Fruit fly (Drosophila melanogaster) whole organism, embryonic: ENCODE data around the gene fzy.
A peak's percentile ranks its signal among the peaks of the same experiment; 100 is the strongest.

ENCODE experiments used
- C15 ChIP-seq: fragments of 200-800 bp; sonication (Bioruptor generic); IDR thresholded peaks from 3 replicates; pipeline ENCODE4 v1.3.6; 2022; ENCODE audit warnings: missing biosample characterization, missing genetic modification characterization
- CG1024 ChIP-seq: fragments of 200-800 bp; sonication (Bioruptor generic); IDR thresholded peaks from 2 replicates; pipeline ENCODE4 v1.3.6; 2022; ENCODE audit warnings: missing biosample characterization, missing genetic modification characterization
- CG11560 ChIP-seq: fragments of 200-800 bp; sonication (Bioruptor generic); IDR thresholded peaks from 3 replicates; pipeline ENCODE4 v1.3.6; 2022; ENCODE audit warnings: missing biosample characterization, missing genetic modification characterization
- CG11696 ChIP-seq: fragments of 200-800 bp; sonication (Bioruptor generic); IDR thresholded peaks from 2 replicates; pipeline ENCODE4 v1.3.6; 2022; ENCODE audit warnings: missing biosample characterization, missing genetic modification characterization
- CG12219 ChIP-seq: fragments of 200-800 bp; sonication (Bioruptor generic); optimal IDR thresholded peaks from 3 replicates; lab custom pipeline; 2018; ENCODE audit warnings: missing biosample characterization, mild to moderate bottlenecking, missing genetic modification characterization
- CG12942 ChIP-seq: fragments of 200-800 bp; sonication (Bioruptor generic); optimal IDR thresholded peaks from 3 replicates; lab custom pipeline; 2016; ENCODE audit warnings: missing biosample characterization, missing genetic modification characterization
- CG13296 ChIP-seq: fragments of 200-800 bp; sonication (Bioruptor generic); optimal IDR thresholded peaks from 3 replicates; lab custom pipeline; 2018; ENCODE audit warnings: missing biosample characterization, mild to moderate bottlenecking, missing genetic modification characterization
- CG15479 ChIP-seq: fragments of 200-800 bp; sonication (Bioruptor generic); optimal IDR thresholded peaks from 3 replicates; lab custom pipeline; 2019; ENCODE audit warnings: missing biosample characterization, mild to moderate bottlenecking, missing genetic modification characterization, moderate library complexity
- CG30403 ChIP-seq: fragments of 200-800 bp; sonication (Bioruptor generic); optimal IDR thresholded peaks from 3 replicates; lab custom pipeline; 2016; ENCODE audit warnings: missing biosample characterization, missing genetic modification characterization
- CG34376 ChIP-seq: fragments of 200-800 bp; sonication (Bioruptor generic); optimal IDR thresholded peaks from 2 replicates; lab custom pipeline; 2018; ENCODE audit warnings: missing biosample characterization, mild to moderate bottlenecking, missing genetic modification characterization
- CG4424 ChIP-seq: fragments of 200-800 bp; sonication (Bioruptor generic); optimal IDR thresholded peaks from 3 replicates; lab custom pipeline; 2016; ENCODE audit warnings: missing biosample characterization, missing genetic modification characterization
- CG7839 ChIP-seq: fragments of 200-800 bp; sonication (Bioruptor generic); optimal IDR thresholded peaks from 3 replicates; lab custom pipeline; 2018; ENCODE audit warnings: missing biosample characterization, mild to moderate bottlenecking, missing genetic modification characterization, moderate library complexity
- CG8478 ChIP-seq: fragments of >200 bp; optimal IDR thresholded peaks from 2 replicates; lab custom pipeline; 2018
- CG9817 ChIP-seq: fragments of 200-800 bp; sonication (Bioruptor generic); optimal IDR thresholded peaks from 2 replicates; lab custom pipeline; 2018; ENCODE audit warnings: missing biosample characterization, mild to moderate bottlenecking, missing genetic modification characterization, moderate library complexity
- D19B ChIP-seq: fragments of 200-800 bp; sonication (Bioruptor generic); optimal IDR thresholded peaks from 2 replicates; lab custom pipeline; 2017; ENCODE audit warnings: missing biosample characterization, mild to moderate bottlenecking, missing genetic modification characterization
- Dll ChIP-seq: fragments of 200-800 bp; sonication (Bioruptor generic); IDR thresholded peaks from 4 replicates; pipeline ENCODE4 v1.3.6; 2022; ENCODE audit warnings: missing biosample characterization, missing genetic modification characterization; ENCODE audit not compliant: partially characterized antibody
- Eip74EF ChIP-seq, 2 experiments: fragments of 200-800 bp in 1 of 2; fragments of >200 bp in 1 of 2; sonication (Bioruptor generic) in 1 of 2; optimal IDR thresholded peaks; 2 replicates each; lab custom pipeline; 2017 to 2019; ENCODE audit warnings: missing biosample characterization in 2 of 2, missing genetic modification characterization in 2 of 2, mild to moderate bottlenecking in 1 of 2, moderate library complexity in 1 of 2
- GATAe ChIP-seq: fragments of 200-800 bp; sonication (Bioruptor generic); conservative IDR thresholded peaks from 2 replicates; pipeline ENCODE4 v1.3.6; 2022; ENCODE audit warnings: missing biosample characterization, missing genetic modification characterization
- HHEX ChIP-seq: fragments of 200-800 bp; sonication (Bioruptor generic); optimal IDR thresholded peaks from 3 replicates; lab custom pipeline; 2017; ENCODE audit warnings: missing biosample characterization, mild to moderate bottlenecking, missing genetic modification characterization, missing genetic modification reagents
- HLHmδ ChIP-seq: fragments of 200-800 bp; sonication (Bioruptor generic); optimal IDR thresholded peaks from 2 replicates; lab custom pipeline; 2018; ENCODE audit warnings: missing biosample characterization, mild to moderate bottlenecking, missing genetic modification characterization, moderate library complexity
- Lim3 ChIP-seq: fragments of 200-800 bp; sonication (Bioruptor generic); IDR thresholded peaks from 2 replicates; pipeline ENCODE4 v1.3.6; 2022; ENCODE audit warnings: missing biosample characterization, missing genetic modification characterization
- MBD-R2 ChIP-seq: fragments of 200-800 bp; sonication (Bioruptor generic); IDR thresholded peaks from 2 replicates; pipeline ENCODE4 v1.3.6; 2022; ENCODE audit warnings: missing biosample characterization, missing genetic modification characterization
- NC2β ChIP-seq: fragments of 200-800 bp; sonication (Bioruptor generic); optimal IDR thresholded peaks from 2 replicates; lab custom pipeline; 2016; ENCODE audit warnings: missing biosample characterization, missing genetic modification characterization
- NFAT ChIP-seq: fragments of 200-800 bp; sonication (Bioruptor generic); IDR thresholded peaks from 2 replicates; pipeline ENCODE4 v1.3.6; 2022; ENCODE audit warnings: missing biosample characterization, missing genetic modification characterization
- Nf-YA ChIP-seq: fragments of 200-800 bp; sonication (Bioruptor generic); IDR thresholded peaks from 2 replicates; pipeline ENCODE4 v1.3.6; 2022; ENCODE audit warnings: missing biosample characterization, missing genetic modification characterization
- Nf-YB ChIP-seq: fragments of 200-800 bp; sonication (Bioruptor generic); optimal IDR thresholded peaks from 3 replicates; lab custom pipeline; 2019; ENCODE audit warnings: missing biosample characterization, mild to moderate bottlenecking, missing genetic modification characterization, moderate library complexity
- NfI ChIP-seq: fragments of 200-800 bp; sonication (Bioruptor generic); optimal IDR thresholded peaks from 3 replicates; lab custom pipeline; 2018; ENCODE audit warnings: missing biosample characterization, mild to moderate bottlenecking, missing genetic modification characterization, moderate library complexity
- Oli ChIP-seq: fragments of 200-800 bp; sonication (Bioruptor generic); optimal IDR thresholded peaks from 2 replicates; lab custom pipeline; 2018; ENCODE audit warnings: missing biosample characterization, mild to moderate bottlenecking, missing genetic modification characterization, moderate library complexity
- Opbp ChIP-seq: fragments of 200-800 bp; sonication (Bioruptor generic); IDR thresholded peaks from 3 replicates; pipeline ENCODE4 v1.3.6; 2022; ENCODE audit warnings: missing biosample characterization, missing genetic modification characterization; ENCODE audit not compliant: partially characterized antibody
- Pdp1 ChIP-seq, 2 experiments: fragments of 200-800 bp; sonication (Bioruptor generic); optimal IDR thresholded peaks; 3 replicates each; lab custom pipeline; 2016; ENCODE audit warnings: missing biosample characterization in 2 of 2, missing genetic modification characterization in 2 of 2, mild to moderate bottlenecking in 1 of 2, moderate library complexity in 1 of 2
- Rfx ChIP-seq: fragments of 200-800 bp; sonication (Bioruptor generic); IDR thresholded peaks from 2 replicates; pipeline ENCODE4 v1.3.6; 2022; ENCODE audit warnings: missing biosample characterization, missing genetic modification characterization
- Scr ChIP-seq: fragments of 200-800 bp; sonication (Bioruptor generic); IDR thresholded peaks from 2 replicates; pipeline ENCODE4 v1.3.6; 2022; ENCODE audit warnings: missing biosample characterization, missing genetic modification characterization; ENCODE audit not compliant: partially characterized antibody
- Stat92E ChIP-seq, 3 experiments: fragments of >200 bp in 2 of 3; fragments of 200-800 bp in 1 of 3; sonication (Bioruptor generic) in 1 of 3; optimal IDR thresholded peaks; 2 replicates each; lab custom pipeline; 2017 to 2019; ENCODE audit warnings: missing biosample characterization in 3 of 3, missing genetic modification characterization in 3 of 3, mild to moderate bottlenecking in 1 of 3, moderate library complexity in 1 of 3
- aop ChIP-seq: fragments of 200-800 bp; sonication (Bioruptor generic); IDR thresholded peaks from 2 replicates; pipeline ENCODE4 v1.3.6; 2022; ENCODE audit warnings: missing biosample characterization, missing genetic modification characterization
- bab2 ChIP-seq: fragments of 200-800 bp; sonication (Bioruptor generic); optimal IDR thresholded peaks from 2 replicates; lab custom pipeline; 2016; ENCODE audit warnings: missing biosample characterization, missing genetic modification characterization
- ems ChIP-seq: fragments of 200-800 bp; sonication (Bioruptor generic); optimal IDR thresholded peaks from 3 replicates; lab custom pipeline; 2016; ENCODE audit warnings: missing biosample characterization, missing genetic modification characterization
- eyg ChIP-seq: fragments of 200-800 bp; sonication (Bioruptor generic); optimal IDR thresholded peaks from 3 replicates; lab custom pipeline; 2016; ENCODE audit warnings: missing biosample characterization, missing genetic modification characterization
- fd64A ChIP-seq: fragments of 200-800 bp; sonication (Bioruptor generic); optimal IDR thresholded peaks from 3 replicates; lab custom pipeline; 2018; ENCODE audit warnings: missing biosample characterization, mild to moderate bottlenecking, missing genetic modification characterization
- fd96Cb ChIP-seq: fragments of 200-800 bp; sonication (Bioruptor generic); optimal IDR thresholded peaks from 2 replicates; lab custom pipeline; 2018; ENCODE audit warnings: missing biosample characterization, mild to moderate bottlenecking, missing genetic modification characterization, moderate library complexity
- fu2 ChIP-seq: fragments of 200-800 bp; sonication (Bioruptor generic); optimal IDR thresholded peaks from 2 replicates; lab custom pipeline; 2016; ENCODE audit warnings: missing biosample characterization, missing genetic modification characterization
- h ChIP-seq: fragments of >200 bp; optimal IDR thresholded peaks from 2 replicates; lab custom pipeline; 2017
- hth ChIP-seq: fragments of >200 bp; optimal IDR thresholded peaks from 2 replicates; lab custom pipeline; 2017; ENCODE audit warnings: inconsistent platforms
- luna ChIP-seq: fragments of 200-800 bp; sonication (Bioruptor generic); optimal IDR thresholded peaks from 2 replicates; lab custom pipeline; 2016; ENCODE audit warnings: missing biosample characterization, missing genetic modification characterization
- mld ChIP-seq: fragments of 200-800 bp; sonication (Bioruptor generic); IDR thresholded peaks from 3 replicates; pipeline ENCODE4 v1.3.6; 2022; ENCODE audit warnings: missing biosample characterization, missing genetic modification characterization; ENCODE audit not compliant: partially characterized antibody
- phol ChIP-seq: fragments of 200-800 bp; sonication (Bioruptor generic); optimal IDR thresholded peaks from 3 replicates; lab custom pipeline; 2018; ENCODE audit warnings: missing biosample characterization, mild to moderate bottlenecking, missing genetic modification characterization, moderate library complexity
- tgo ChIP-seq: fragments of 200-800 bp; sonication (Bioruptor generic); IDR thresholded peaks from 3 replicates; pipeline ENCODE4 v1.3.6; 2022; ENCODE audit warnings: missing biosample characterization, missing genetic modification characterization
- yki ChIP-seq: fragments of >200 bp; optimal IDR thresholded peaks from 3 replicates; lab custom pipeline; 2018
- zen2 ChIP-seq: fragments of 200-800 bp; sonication (Bioruptor generic); IDR thresholded peaks from 3 replicates; pipeline ENCODE4 v1.3.6; 2022; ENCODE audit warnings: missing biosample characterization, missing genetic modification characterization; ENCODE audit not compliant: partially characterized antibody
- zfh2 ChIP-seq: fragments of 200-800 bp; sonication (Bioruptor generic); optimal IDR thresholded peaks from 2 replicates; lab custom pipeline; 2016; ENCODE audit warnings: missing biosample characterization, missing genetic modification characterization

fzy gene

dm6 chr2L:16284306-16285299, 26.2 kb upstream of the fzy start (continued):
- TF ChIP-seq fd64A (GFP tag; lab: Kevin White, UChicago) (peak; percentile 73), CG11560 (tag; lab: Robert Waterston, UW) (no peak), mld (GFP tag; lab: Robert Waterston, UW) (no peak), Scr (GFP tag; lab: Robert Waterston, UW) (no peak), Dll (GFP tag; lab: Robert Waterston, UW) (no peak), tgo (GFP tag; lab: Robert Waterston, UW) (no peak), luna (GFP tag; lab: Kevin White, UChicago) (no peak), NFAT (GFP tag; lab: Robert Waterston, UW) (no peak), fd96Cb (tag; lab: Kevin White, UChicago) (peak; percentile 24), fu2 (GFP tag; lab: Kevin White, UChicago) (no peak), eyg (GFP tag; lab: Kevin White, UChicago) (peak; percentile 2), HLHmδ (GFP tag; lab: Kevin White, UChicago) (no peak), CG4424 (GFP tag; lab: Kevin White, UChicago) (peak; percentile 39), CG15479 (GFP tag; lab: Kevin White, UChicago) (no peak), bab2 (no peak), Opbp (GFP tag; lab: Robert Waterston, UW) (no peak), NC2β (GFP tag; lab: Kevin White, UChicago) (no peak), zfh2 (GFP tag; lab: Kevin White, UChicago) (peak; percentile 56), hth (lab: Kevin White, UChicago) (no peak), D19B (GFP tag; lab: Kevin White, UChicago) (peak; percentile 46), CG30403 (peak; percentile 29), C15 (no peak), zen2 (GFP tag; lab: Robert Waterston, UW) (no peak), ems (GFP tag; lab: Kevin White, UChicago) (peak; percentile 24), Lim3 (GFP tag; lab: Robert Waterston, UW) (no peak), h (no peak), yki (lab: Kevin White, UChicago) (peak; percentile 63), CG13296 (GFP tag; lab: Kevin White, UChicago) (peak; percentile 53), CG8478 (peak; percentile 74), CG34376 (GFP tag; lab: Kevin White, UChicago) (peak; percentile 53), CG7839 (tag; lab: Kevin White, UChicago) (peak; percentile 59), CG9817 (tag; lab: Kevin White, UChicago) (no peak), NfI (GFP tag; lab: Kevin White, UChicago) (peak; percentile 42), Nf-YB (peak; percentile 18), MBD-R2 (GFP tag; lab: Robert Waterston, UW) (no peak), GATAe (GFP tag; lab: Robert Waterston, UW) (no peak), CG12219 (GFP tag; lab: Kevin White, UChicago) (peak; percentile 47), CG11696 (GFP tag; lab: Robert Waterston, UW) (no peak), aop (no peak), CG1024 (GFP tag; lab: Robert Waterston, UW) (no peak), Oli (peak; percentile 56), CG12942 (peak; percentile 23), HHEX (GFP tag; lab: Kevin White, UChicago) (peak; percentile 62), Nf-YA (GFP tag; lab: Robert Waterston, UW) (no peak), Eip74EF (GFP tag; optimal IDR thresholded peaks at IDR 0.05; lab: Kevin White, UChicago) (peak in 1 of 2 experiments; percentile 29), phol (tag; lab: Kevin White, UChicago) (peak; percentile 21), Pdp1 (GFP tag; optimal IDR thresholded peaks at IDR 0.05; lab: Kevin White, UChicago) (peak in 1 of 2 experiments; percentile 54), Stat92E (GFP tag; optimal IDR thresholded peaks at IDR 0.05; lab: Kevin White, UChicago) (no peak), Rfx (GFP tag; lab: Robert Waterston, UW) (no peak)
